Fruit fly (Drosophila melanogaster): ENCODE measurements around the gene Tmf.

The Tmf gene

dm6 chrX:6852574-6852973 is 8.4 kb downstream of the Tmf start (continued):
- TF ChIP-seq ssp (GFP tag; IDR thresholded peaks at IDR 0.05) = peak; percentile 96
- peak; percentile 75 for TF ChIP-seq Neu2 (GFP tag; optimal IDR thresholded peaks at IDR 0.05; ENCODE audit: borderline replicate concordance)
- TF ChIP-seq slou (GFP tag; optimal IDR thresholded peaks at IDR 0.05) = peak; percentile 82
- TF ChIP-seq CG10565 (GFP tag; optimal IDR thresholded peaks at IDR 0.05) = peak; percentile 82
- TF ChIP-seq ems (GFP tag; optimal IDR thresholded peaks at IDR 0.05) = peak; percentile 92
- TF ChIP-seq caup (GFP tag; optimal IDR thresholded peaks at IDR 0.05; ENCODE audit: severe bottlenecking) = peak; percentile 90
- peak; percentile 78 for TF ChIP-seq CG14667 (GFP tag; IDR thresholded peaks at IDR 0.05)
- TF ChIP-seq zfh2 (GFP tag; optimal IDR thresholded peaks at IDR 0.05) = peak; percentile 93
- peak; percentile 85 for TF ChIP-seq p53 (GFP tag; optimal IDR thresholded peaks at IDR 0.05)
- no peak for TF ChIP-seq usp (GFP tag; optimal IDR thresholded peaks at IDR 0.05)
- TF ChIP-seq tap (tag; optimal IDR thresholded peaks at IDR 0.05) = peak; percentile 83
- peak; percentile 67 for TF ChIP-seq CG8765 (GFP tag; IDR thresholded peaks at IDR 0.05)
- peak; percentile 79 for TF ChIP-seq so (GFP tag; IDR thresholded peaks at IDR 0.05)
- TF ChIP-seq gfzf (GFP tag; optimal IDR thresholded peaks at IDR 0.05) = peak; percentile 38
- TF ChIP-seq CG32767 (GFP tag; IDR thresholded peaks at IDR 0.05) = peak; percentile 86
- peak; percentile 67; the same call in 3 of the 4 replicates for TF ChIP-seq Dll (GFP tag; IDR thresholded peaks at IDR 0.05; ENCODE audit: partially characterized antibody)
- peak; percentile 86 for TF ChIP-seq CG12219 (GFP tag; optimal IDR thresholded peaks at IDR 0.05)
- peak; percentile 87 for TF ChIP-seq CG9932 (GFP tag; IDR thresholded peaks at IDR 0.05)
- peak; percentile 84 for TF ChIP-seq CG7987 (GFP tag; optimal IDR thresholded peaks at IDR 0.05)
- TF ChIP-seq CG13296 (GFP tag; optimal IDR thresholded peaks at IDR 0.05) = peak; percentile 90
- no peak for TF ChIP-seq hb (GFP tag; IDR thresholded peaks at IDR 0.05; ENCODE audit: partially characterized antibody)
- no peak; the same call in 1 of the 2 replicates for TF ChIP-seq tna (GFP tag; IDR thresholded peaks at IDR 0.05; ENCODE audit: partially characterized antibody)
- TF ChIP-seq CG9437 (GFP tag; optimal IDR thresholded peaks at IDR 0.05) = peak; percentile 86
- peak; percentile 91 for TF ChIP-seq Camta (GFP tag; optimal IDR thresholded peaks at IDR 0.05)
- peak; percentile 86 for TF ChIP-seq sisA (GFP tag; IDR thresholded peaks at IDR 0.05)
- TF ChIP-seq sr (GFP tag; IDR thresholded peaks at IDR 0.05) = peak; percentile 10; the same call in 1 of the 3 replicates
- peak; percentile 90 for TF ChIP-seq CG4424 (GFP tag; optimal IDR thresholded peaks at IDR 0.05)
- TF ChIP-seq Aef1 (GFP tag; IDR thresholded peaks at IDR 0.05) = peak; percentile 87
- TF ChIP-seq GATAe (GFP tag; conservative IDR thresholded peaks at IDR 0.05) = no peak; the same call in 1 of the 2 replicates
- TF ChIP-seq CG7963 (GFP tag; IDR thresholded peaks at IDR 0.05; ENCODE audit: partially characterized antibody) = no peak
- peak; percentile 90 for TF ChIP-seq CG17328 (GFP tag; IDR thresholded peaks at IDR 0.05)
- TF ChIP-seq al (GFP tag; IDR thresholded peaks at IDR 0.05) = peak; percentile 58; the same call in 1 of the 2 replicates
- peak; percentile 76 for TF ChIP-seq Sry-δ (GFP tag; optimal IDR thresholded peaks at IDR 0.05)
- TF ChIP-seq Ravus (GFP tag; IDR thresholded peaks at IDR 0.05) = peak; percentile 53
- TF ChIP-seq kah (GFP tag; optimal IDR thresholded peaks at IDR 0.05) = peak; percentile 72
- TF ChIP-seq CG12391 (tag; optimal IDR thresholded peaks at IDR 0.05) = peak; percentile 92
- TF ChIP-seq ap (GFP tag; IDR thresholded peaks at IDR 0.05) = peak; percentile 80
- TF ChIP-seq CG17912 (GFP tag; optimal IDR thresholded peaks at IDR 0.05) = peak; percentile 77
- peak; percentile 50 for TF ChIP-seq Sry-β (GFP tag; optimal IDR thresholded peaks at IDR 0.05)
- peak; percentile 84 for TF ChIP-seq CG18764 (GFP tag; optimal IDR thresholded peaks at IDR 0.05)
- peak; percentile 90 for TF ChIP-seq CG18262 (tag; optimal IDR thresholded peaks at IDR 0.05)
- peak; percentile 86 for TF ChIP-seq CG12299 (tag; optimal IDR thresholded peaks at IDR 0.05)
- peak; percentile 92 for TF ChIP-seq lmd (GFP tag; IDR thresholded peaks at IDR 0.05)
- TF ChIP-seq scrt (GFP tag; optimal IDR thresholded peaks at IDR 0.05) = peak; percentile 83
- peak; percentile 83 for TF ChIP-seq CG8388 (GFP tag; optimal IDR thresholded peaks at IDR 0.05)
- peak; percentile 96 for TF ChIP-seq lilli (GFP tag; optimal IDR thresholded peaks at IDR 0.05)
- TF ChIP-seq CG2875 (GFP tag; optimal IDR thresholded peaks at IDR 0.05) = peak; percentile 67
- TF ChIP-seq CG7271 (tag; optimal IDR thresholded peaks at IDR 0.05) = peak; percentile 42
- TF ChIP-seq CG2120 (GFP tag; optimal IDR thresholded peaks at IDR 0.05) = peak; percentile 94
- no peak for TF ChIP-seq cad (GFP tag; optimal IDR thresholded peaks at IDR 0.05)
- peak; percentile 86 for TF ChIP-seq cwo (GFP tag; optimal IDR thresholded peaks at IDR 0.05)

Data from whole organism, embryonic.